Fruit fly (Drosophila melanogaster) whole organism, embryonic: ENCODE data around the gene Vps13D.

Experiments used
- CG10565 ChIP-seq: fragments of 200-800 bp; sonication (Bioruptor generic); optimal IDR thresholded peaks from 3 replicates; lab custom pipeline; 2016; ENCODE audit warnings: missing biosample characterization, mild to moderate bottlenecking, missing genetic modification characterization
- CG12659 ChIP-seq: fragments of 200-800 bp; sonication (Bioruptor generic); optimal IDR thresholded peaks from 3 replicates; lab custom pipeline; 2017; ENCODE audit warnings: mild to moderate bottlenecking, missing biosample characterization, missing genetic modification reagents, missing genetic modification characterization
- CG13775 ChIP-seq: fragments of 200-800 bp; sonication (Bioruptor generic); optimal IDR thresholded peaks from 3 replicates; lab custom pipeline; 2017; ENCODE audit warnings: missing biosample characterization, mild to moderate bottlenecking, missing genetic modification characterization
- CG15073 ChIP-seq: fragments of 200-800 bp; sonication (Bioruptor generic); optimal IDR thresholded peaks from 2 replicates; lab custom pipeline; 2016; ENCODE audit warnings: missing biosample characterization, missing genetic modification characterization
- CG15479 ChIP-seq: fragments of 200-800 bp; sonication (Bioruptor generic); optimal IDR thresholded peaks from 3 replicates; lab custom pipeline; 2019; ENCODE audit warnings: missing biosample characterization, mild to moderate bottlenecking, missing genetic modification characterization, moderate library complexity
- CG17186 ChIP-seq: fragments of 200-800 bp; sonication (Bioruptor generic); optimal IDR thresholded peaks from 3 replicates; lab custom pipeline; 2017; ENCODE audit warnings: missing biosample characterization, missing genetic modification reagents, missing genetic modification characterization
- CG17361 ChIP-seq: fragments of 200-800 bp; sonication (Bioruptor generic); IDR thresholded peaks from 3 replicates; pipeline ENCODE4 v1.3.6; 2022; ENCODE audit warnings: missing biosample characterization, missing genetic modification characterization
- CG17385 ChIP-seq: fragments of 200-800 bp; sonication (Bioruptor generic); optimal IDR thresholded peaks from 3 replicates; lab custom pipeline; 2018; ENCODE audit warnings: missing biosample characterization, mild to moderate bottlenecking, missing genetic modification characterization
- CG17912 ChIP-seq: fragments of 200-800 bp; sonication (Bioruptor generic); optimal IDR thresholded peaks from 2 replicates; lab custom pipeline; 2018; ENCODE audit warnings: missing biosample characterization, mild to moderate bottlenecking, missing genetic modification characterization
- CG18262 ChIP-seq: fragments of 200-800 bp; optimal IDR thresholded peaks from 3 replicates; lab custom pipeline; 2019; ENCODE audit warnings: missing biosample characterization, mild to moderate bottlenecking, missing genetic modification characterization, moderate library complexity
- CG2129 ChIP-seq: fragments of 200-800 bp; sonication (Bioruptor generic); IDR thresholded peaks from 2 replicates; pipeline ENCODE4 v1.3.6; 2022; ENCODE audit warnings: missing biosample characterization, missing genetic modification characterization; ENCODE audit not compliant: partially characterized antibody
- CG32532 ChIP-seq: fragments of 200-800 bp; sonication (Bioruptor generic); IDR thresholded peaks from 2 replicates; pipeline ENCODE4 v1.3.6; 2022; ENCODE audit warnings: missing biosample characterization, missing genetic modification characterization
- CG34224 ChIP-seq: fragments of 200-800 bp; sonication (Bioruptor generic); IDR thresholded peaks from 3 replicates; pipeline ENCODE4 v1.3.6; 2022; ENCODE audit warnings: missing biosample characterization, missing genetic modification characterization; ENCODE audit not compliant: partially characterized antibody
- CG4282 ChIP-seq: fragments of 200-800 bp; sonication (Bioruptor generic); optimal IDR thresholded peaks from 2 replicates; lab custom pipeline; 2016; ENCODE audit warnings: missing biosample characterization, missing genetic modification characterization
- CG6254 ChIP-seq: fragments of 200-800 bp; sonication (Bioruptor generic); optimal IDR thresholded peaks from 3 replicates; lab custom pipeline; 2017; ENCODE audit warnings: mild to moderate bottlenecking, missing biosample characterization, missing genetic modification reagents, missing genetic modification characterization
- CG9727 ChIP-seq: fragments of 200-800 bp; sonication (Bioruptor generic); optimal IDR thresholded peaks from 3 replicates; lab custom pipeline; 2017; ENCODE audit warnings: missing biosample characterization, mild to moderate bottlenecking, missing genetic modification characterization
- D19A ChIP-seq: fragments of 200-800 bp; optimal IDR thresholded peaks from 3 replicates; lab custom pipeline; 2019; ENCODE audit warnings: missing biosample characterization, mild to moderate bottlenecking, missing genetic modification characterization, moderate library complexity
- Doc3 ChIP-seq: fragments of 200-800 bp; sonication (Bioruptor generic); IDR thresholded peaks from 3 replicates; pipeline ENCODE4 v1.3.6; 2022; ENCODE audit warnings: missing biosample characterization, missing genetic modification characterization; ENCODE audit not compliant: partially characterized antibody
- E2f2 ChIP-seq: fragments of 200-800 bp; sonication (Bioruptor generic); IDR thresholded peaks from 2 replicates; pipeline ENCODE4 v1.3.6; 2022; ENCODE audit warnings: missing biosample characterization, missing genetic modification characterization
- H2.0 ChIP-seq: fragments of 200-800 bp; sonication (Bioruptor generic); IDR thresholded peaks from 2 replicates; pipeline ENCODE4 v1.3.6; 2022; ENCODE audit warnings: missing biosample characterization, missing genetic modification characterization
- HLH54F ChIP-seq: fragments of 200-800 bp; sonication (Bioruptor generic); optimal IDR thresholded peaks from 3 replicates; lab custom pipeline; 2016; ENCODE audit warnings: missing biosample characterization, missing genetic modification characterization
- NC2α ChIP-seq: fragments of 200-800 bp; sonication (Bioruptor generic); optimal IDR thresholded peaks from 2 replicates; lab custom pipeline; 2016; ENCODE audit warnings: missing biosample characterization, missing genetic modification characterization
- Optix ChIP-seq: fragments of 200-800 bp; sonication (Bioruptor generic); IDR thresholded peaks from 3 replicates; pipeline ENCODE4 v1.3.6; 2022; ENCODE audit warnings: missing biosample characterization, missing genetic modification characterization
- Six4 ChIP-seq: fragments of 200-800 bp; sonication (Bioruptor generic); optimal IDR thresholded peaks from 2 replicates; lab custom pipeline; 2016; ENCODE audit warnings: missing biosample characterization, missing genetic modification characterization
- Sox100B ChIP-seq: fragments of 200-800 bp; sonication (Bioruptor generic); optimal IDR thresholded peaks from 3 replicates; lab custom pipeline; 2018; ENCODE audit warnings: missing biosample characterization, mild to moderate bottlenecking, missing genetic modification characterization
- aop ChIP-seq: fragments of 200-800 bp; sonication (Bioruptor generic); IDR thresholded peaks from 2 replicates; pipeline ENCODE4 v1.3.6; 2022; ENCODE audit warnings: missing biosample characterization, missing genetic modification characterization
- ato ChIP-seq: fragments of 200-800 bp; sonication (Bioruptor generic); IDR thresholded peaks from 2 replicates; pipeline ENCODE4 v1.3.6; 2022; ENCODE audit warnings: missing biosample characterization, missing genetic modification characterization; ENCODE audit not compliant: partially characterized antibody
- cato ChIP-seq: fragments of 200-800 bp; sonication (Bioruptor generic); optimal IDR thresholded peaks from 2 replicates; lab custom pipeline; 2016; ENCODE audit warnings: missing biosample characterization, missing genetic modification characterization, borderline replicate concordance
- dimm ChIP-seq: fragments of 200-800 bp; sonication (Bioruptor generic); IDR thresholded peaks from 2 replicates; pipeline ENCODE4 v1.3.6; 2022; ENCODE audit warnings: missing biosample characterization, missing genetic modification characterization
- dysf ChIP-seq: fragments of 200-800 bp; sonication (Bioruptor generic); IDR thresholded peaks from 3 replicates; pipeline ENCODE4 v1.3.6; 2022; ENCODE audit warnings: missing biosample characterization, missing genetic modification characterization
- emc ChIP-seq: fragments of 200-800 bp; sonication (Bioruptor generic); optimal IDR thresholded peaks from 2 replicates; lab custom pipeline; 2016; ENCODE audit warnings: missing biosample characterization, missing genetic modification characterization
- ems ChIP-seq: fragments of 200-800 bp; sonication (Bioruptor generic); optimal IDR thresholded peaks from 3 replicates; lab custom pipeline; 2016; ENCODE audit warnings: missing biosample characterization, missing genetic modification characterization
- fd102C ChIP-seq: fragments of 200-800 bp; sonication (Bioruptor generic); optimal IDR thresholded peaks from 2 replicates; lab custom pipeline; 2018; ENCODE audit warnings: missing biosample characterization, mild to moderate bottlenecking, missing genetic modification characterization, moderate library complexity
- fd3F ChIP-seq: fragments of 200-800 bp; sonication (Bioruptor generic); optimal IDR thresholded peaks from 2 replicates; lab custom pipeline; 2018; ENCODE audit warnings: missing biosample characterization, mild to moderate bottlenecking, missing genetic modification characterization, moderate library complexity
- fu2 ChIP-seq: fragments of 200-800 bp; sonication (Bioruptor generic); optimal IDR thresholded peaks from 2 replicates; lab custom pipeline; 2016; ENCODE audit warnings: missing biosample characterization, missing genetic modification characterization
- gcm ChIP-seq: fragments of 200-800 bp; sonication (Bioruptor generic); optimal IDR thresholded peaks from 2 replicates; lab custom pipeline; 2019; ENCODE audit warnings: missing biosample characterization, mild to moderate bottlenecking, missing genetic modification characterization, moderate library complexity
- jumu ChIP-seq: fragments of 200-800 bp; sonication (Bioruptor generic); optimal IDR thresholded peaks from 3 replicates; lab custom pipeline; 2016; ENCODE audit warnings: missing biosample characterization, missing genetic modification characterization
- lola ChIP-seq, 3 experiments: fragments of >200 bp in 2 of 3; fragments of 200-800 bp in 1 of 3; sonication (Bioruptor generic) in 1 of 3; optimal IDR thresholded peaks; 2 replicates each; lab custom pipeline; 2017 to 2019; ENCODE audit warnings: missing biosample characterization in 3 of 3, missing genetic modification characterization in 3 of 3, mild to moderate bottlenecking in 1 of 3, moderate library complexity in 1 of 3
- mam ChIP-seq: fragments of 200-800 bp; sonication (Bioruptor generic); optimal IDR thresholded peaks from 3 replicates; lab custom pipeline; 2016; ENCODE audit warnings: missing biosample characterization, missing genetic modification characterization
- nerfin-1 ChIP-seq: fragments of 200-800 bp; sonication (Bioruptor generic); optimal IDR thresholded peaks from 3 replicates; lab custom pipeline; 2019; ENCODE audit warnings: missing biosample characterization, mild to moderate bottlenecking, missing genetic modification characterization, moderate library complexity
- odd ChIP-seq: fragments of 200-800 bp; sonication (Bioruptor generic); optimal IDR thresholded peaks from 2 replicates; lab custom pipeline; 2017; ENCODE audit warnings: missing biosample characterization, mild to moderate bottlenecking, missing genetic modification characterization
- p53 ChIP-seq: fragments of 200-800 bp; sonication (Bioruptor generic); optimal IDR thresholded peaks from 2 replicates; lab custom pipeline; 2016; ENCODE audit warnings: missing biosample characterization, missing genetic modification characterization
- salm ChIP-seq: fragments of 200-800 bp; sonication (Bioruptor generic); optimal IDR thresholded peaks from 2 replicates; lab custom pipeline; 2018; ENCODE audit warnings: missing biosample characterization, mild to moderate bottlenecking, missing genetic modification characterization
- schlank ChIP-seq: fragments of 200-800 bp; sonication (Bioruptor generic); optimal IDR thresholded peaks from 2 replicates; lab custom pipeline; 2018; ENCODE audit warnings: missing biosample characterization, mild to moderate bottlenecking, missing genetic modification characterization
- sens-2 ChIP-seq: fragments of 200-800 bp; sonication (Bioruptor generic); IDR thresholded peaks from 2 replicates; pipeline ENCODE4 v1.3.6; 2022; ENCODE audit warnings: missing biosample characterization, missing genetic modification characterization
- tin ChIP-seq: fragments of 200-800 bp; sonication (Bioruptor generic); optimal IDR thresholded peaks from 3 replicates; lab custom pipeline; 2016; ENCODE audit warnings: missing biosample characterization, missing genetic modification characterization
- tio ChIP-seq: fragments of 200-800 bp; sonication (Bioruptor generic); optimal IDR thresholded peaks from 2 replicates; lab custom pipeline; 2017; ENCODE audit warnings: missing biosample characterization, missing genetic modification characterization, inconsistent platforms
- tna ChIP-seq: fragments of 200-800 bp; sonication (Bioruptor generic); IDR thresholded peaks from 2 replicates; pipeline ENCODE4 v1.3.6; 2022; ENCODE audit warnings: missing biosample characterization, missing genetic modification characterization; ENCODE audit not compliant: partially characterized antibody
- trem ChIP-seq: fragments of 200-800 bp; optimal IDR thresholded peaks from 3 replicates; lab custom pipeline; 2019; ENCODE audit warnings: missing biosample characterization, mild to moderate bottlenecking, missing genetic modification characterization, moderate library complexity
- wek ChIP-seq: fragments of 200-800 bp; sonication (Bioruptor generic); optimal IDR thresholded peaks from 3 replicates; lab custom pipeline; 2018; ENCODE audit warnings: missing biosample characterization, mild to moderate bottlenecking, missing genetic modification characterization, moderate library complexity

Vps13D gene

dm6 chr3L:12813907-12814306 is 59.1 kb downstream of the Vps13D start, which contains the start of the genes Sf3a2 and CG42588 (continued):
- peak; percentile 78; the same call in 2 of the 3 replicates for TF ChIP-seq CG17361 (GFP tag; lab: Robert Waterston, UW)
- TF ChIP-seq emc (GFP tag; lab: Kevin White, UChicago), result no peak
- TF ChIP-seq HLH54F (GFP tag; lab: Kevin White, UChicago), result peak; percentile 42
- no peak for TF ChIP-seq dimm (GFP tag; lab: Robert Waterston, UW)
- TF ChIP-seq CG10565, result no peak
- TF ChIP-seq wek (GFP tag; lab: Kevin White, UChicago), result no peak
- TF ChIP-seq CG9727, result peak; percentile 58
- TF ChIP-seq CG34224, result peak; percentile 74
- no peak for TF ChIP-seq jumu (GFP tag; lab: Kevin White, UChicago)
- TF ChIP-seq schlank (tag; lab: Kevin White, UChicago), result no peak
- TF ChIP-seq CG18262 (tag; lab: Kevin White, UChicago), result peak; percentile 60
- TF ChIP-seq fd102C (GFP tag; lab: Kevin White, UChicago), result no peak
- TF ChIP-seq CG2129 (GFP tag; lab: Robert Waterston, UW), result peak; percentile 50
- TF ChIP-seq tin (GFP tag; lab: Kevin White, UChicago), result peak; percentile 74
- peak; percentile 29 for TF ChIP-seq Six4 (GFP tag; lab: Kevin White, UChicago)
- peak; percentile 51 for TF ChIP-seq fd3F (GFP tag; lab: Kevin White, UChicago)
- peak; percentile 85 for TF ChIP-seq trem (tag; lab: Kevin White, UChicago)
- peak; percentile 47 for TF ChIP-seq ems (GFP tag; lab: Kevin White, UChicago)
- TF ChIP-seq aop (GFP tag; lab: Robert Waterston, UW), result no peak
- TF ChIP-seq nerfin-1 (tag; lab: Kevin White, UChicago), result peak; percentile 48
- TF ChIP-seq E2f2, result peak; percentile 66
- TF ChIP-seq tio, result no peak
- TF ChIP-seq gcm (GFP tag; lab: Kevin White, UChicago), result peak; percentile 12
- no peak for TF ChIP-seq CG15073 (GFP tag; lab: Kevin White, UChicago)
- peak; percentile 74 for TF ChIP-seq mam (GFP tag; lab: Kevin White, UChicago)
- TF ChIP-seq Sox100B (GFP tag; lab: Kevin White, UChicago), result no peak
- TF ChIP-seq sens-2, result no peak
- TF ChIP-seq Doc3 (GFP tag; lab: Robert Waterston, UW), result peak; percentile 87
- TF ChIP-seq Optix (GFP tag; lab: Robert Waterston, UW), result 0 out of 3 replicates have a peak, but pooled peaks have one; percentile 42
- no peak for TF ChIP-seq CG17912 (GFP tag; lab: Kevin White, UChicago)
- no peak for TF ChIP-seq odd
- TF ChIP-seq CG17186 (GFP tag; lab: Kevin White, UChicago), result peak; percentile 26
- TF ChIP-seq p53, result no peak
- no peak for TF ChIP-seq tna (GFP tag; lab: Robert Waterston, UW)
- peak; percentile 32 for TF ChIP-seq cato
- 0 out of 2 replicates have a peak, but pooled peaks have one; percentile 29 for TF ChIP-seq ato (GFP tag; lab: Robert Waterston, UW)
- no peak for TF ChIP-seq CG4282
- TF ChIP-seq lola (GFP tag; optimal IDR thresholded peaks at IDR 0.05; lab: Kevin White, UChicago), result peak in 1 of 3 experiments; percentile 69
- TF ChIP-seq CG12659 (GFP tag; lab: Kevin White, UChicago), result peak; percentile 74
- peak; percentile 67; the same call in 2 of the 3 replicates for TF ChIP-seq dysf (GFP tag; lab: Robert Waterston, UW)
- no peak for TF ChIP-seq CG15479
- peak; percentile 17 for TF ChIP-seq NC2α (GFP tag; lab: Kevin White, UChicago)
- peak; percentile 25 for TF ChIP-seq fu2 (GFP tag; lab: Kevin White, UChicago)
- TF ChIP-seq CG13775 (GFP tag; lab: Kevin White, UChicago), result peak; percentile 74
- no peak for TF ChIP-seq CG17385 (GFP tag; lab: Kevin White, UChicago)
- no peak for TF ChIP-seq CG6254
- peak; percentile 36 for TF ChIP-seq D19A (tag; lab: Kevin White, UChicago)
- peak; percentile 64 for TF ChIP-seq H2.0 (GFP tag; lab: Robert Waterston, UW)
- TF ChIP-seq CG32532, result peak; percentile 87
- TF ChIP-seq salm (tag; lab: Kevin White, UChicago), result no peak
